Fruit fly (Drosophila melanogaster) Kc167 (cell line): ENCODE results near the gene CG7148.

Experiments
- Myc ChIP-seq: fragments of >200 bp; optimal IDR thresholded peaks from 2 replicates; lab custom pipeline; 2017; ENCODE audit warnings: missing external identifiers
- Sin3A ChIP-seq: fragments of >200 bp; optimal IDR thresholded peaks from 2 replicates; lab custom pipeline; 2018; ENCODE audit warnings: missing external identifiers
- h ChIP-seq: fragments of >200 bp; optimal IDR thresholded peaks from 3 replicates; lab custom pipeline; 2018; ENCODE audit warnings: missing external identifiers
- insv ChIP-seq: fragments of >200 bp; optimal IDR thresholded peaks from 3 replicates; lab custom pipeline; 2018; ENCODE audit warnings: missing external identifiers
- psq ChIP-seq: fragments of >200 bp; optimal IDR thresholded peaks from 2 replicates; lab custom pipeline; 2017; ENCODE audit warnings: missing external identifiers
- ttk ChIP-seq: sonication (Bioruptor generic); optimal IDR thresholded peaks from 2 replicates; lab custom pipeline; 2017; ENCODE audit warnings: missing external identifiers

The CG7148 gene

DNA sequence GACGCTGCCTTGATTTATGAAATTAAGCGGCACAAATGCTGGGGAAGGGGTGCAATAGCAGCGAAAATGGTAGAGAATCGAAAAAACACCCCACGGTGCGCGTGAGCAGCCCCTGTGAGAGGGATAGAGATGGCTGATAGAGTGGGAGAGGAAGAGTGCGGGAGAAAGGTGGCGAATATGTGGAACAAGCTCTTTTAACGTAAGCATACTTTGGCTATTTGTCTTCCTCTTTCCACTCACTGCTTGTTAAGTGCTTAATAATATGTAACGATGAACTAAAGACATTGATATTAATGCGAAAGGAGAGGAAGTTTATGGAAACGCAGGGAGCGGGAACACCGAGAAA is 8.6 kb upstream of the CG7148 start:
- no peak for TF ChIP-seq h (lab: Kevin White, UChicago)
- no peak for TF ChIP-seq psq (lab: Kevin White, UChicago)
- TF ChIP-seq Sin3A (lab: Kevin White, UChicago), result no peak
- no peak for TF ChIP-seq Myc (lab: Kevin White, UChicago)
- TF ChIP-seq ttk (lab: Kevin White, UChicago), result no peak
- no peak for TF ChIP-seq insv (lab: Kevin White, UChicago)

DNA sequence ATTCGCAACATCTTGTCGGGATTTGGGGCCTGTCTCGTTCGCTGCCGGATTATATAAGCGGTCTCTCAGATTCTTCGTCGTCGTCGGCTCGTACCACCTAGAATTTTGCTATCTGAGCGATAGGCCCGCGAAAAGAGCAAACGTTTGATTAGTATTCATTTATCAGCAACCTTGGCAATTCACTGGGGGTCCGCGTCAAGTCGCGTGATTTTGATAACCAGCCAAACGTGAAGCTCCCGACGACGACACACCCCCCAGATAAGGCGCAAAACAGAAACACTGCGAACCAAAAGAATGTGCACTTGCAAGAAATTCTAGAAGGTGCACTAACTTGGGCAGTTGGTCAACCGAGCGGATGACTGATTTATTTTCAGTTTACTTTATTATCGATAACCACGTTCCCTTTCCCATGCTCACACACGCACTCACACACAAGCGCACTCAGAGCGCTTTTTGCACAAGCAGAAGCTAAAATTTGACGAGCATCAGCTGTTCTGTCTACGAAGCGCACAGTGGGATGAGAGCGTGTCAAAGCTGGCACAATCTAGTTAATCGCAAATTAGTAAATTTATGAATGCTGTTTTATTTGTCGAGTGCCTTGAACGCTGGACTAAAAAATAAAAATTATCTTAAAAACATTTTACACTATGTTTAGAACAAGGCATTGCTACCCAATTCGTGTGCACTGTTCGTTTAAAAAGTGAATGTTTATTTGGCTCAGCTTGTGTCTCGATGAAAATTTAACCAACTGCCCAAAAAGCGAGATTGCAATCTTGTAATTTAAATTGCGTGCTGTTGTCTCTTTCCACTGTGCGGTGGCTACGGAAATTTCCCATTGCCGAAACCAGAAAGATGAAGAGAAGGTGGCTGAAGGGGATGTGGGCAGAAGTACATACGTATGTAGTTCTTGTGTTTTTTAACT is 7.9 kb upstream of the CG7148 start:
- TF ChIP-seq h (lab: Kevin White, UChicago) (no peak), psq (lab: Kevin White, UChicago) (no peak), insv (lab: Kevin White, UChicago) (no peak), ttk (lab: Kevin White, UChicago) (no peak), Sin3A (lab: Kevin White, UChicago) (no peak), Myc (lab: Kevin White, UChicago) (no peak)

DNA sequence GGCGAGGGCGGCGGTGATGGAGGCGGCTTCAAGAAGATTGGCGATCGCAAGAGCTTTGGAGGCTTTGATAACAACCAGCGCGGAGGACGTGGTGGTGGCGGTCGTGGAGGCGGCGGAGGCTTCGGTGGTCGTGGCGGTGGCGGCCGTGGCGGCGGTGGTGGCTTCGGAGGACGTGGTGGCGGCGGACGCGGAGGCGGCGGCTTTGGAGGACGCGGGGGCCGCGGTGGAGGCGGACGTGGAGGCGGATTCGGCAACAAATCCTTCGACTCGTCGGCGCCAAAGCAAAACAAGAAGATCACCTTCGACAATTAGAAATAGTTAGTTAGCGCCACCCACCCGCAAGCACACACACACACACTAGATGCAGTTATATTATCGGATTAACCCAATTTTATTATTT is 3.5 kb upstream of the CG7148 start:
- TF ChIP-seq Sin3A (lab: Kevin White, UChicago) (no peak), insv (lab: Kevin White, UChicago) (no peak), ttk (lab: Kevin White, UChicago) (no peak)

DNA sequence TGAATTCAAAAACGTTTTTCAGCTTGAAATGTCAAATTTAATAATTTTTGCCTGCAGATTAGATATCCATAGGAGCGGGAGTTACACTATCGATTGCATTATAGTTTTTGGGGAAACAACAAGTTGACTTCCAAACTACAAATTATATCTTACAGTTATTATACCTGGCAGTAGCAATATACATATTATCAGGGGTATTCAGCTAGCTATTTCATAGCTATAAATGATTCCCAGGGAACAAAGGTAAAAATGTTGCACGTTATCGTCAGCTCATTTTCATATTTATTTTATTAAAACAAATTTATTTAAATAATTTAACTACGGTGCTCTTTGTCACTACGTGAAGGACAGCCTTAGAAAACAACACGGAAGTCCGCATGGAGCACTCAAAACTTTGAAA is 1.9 kb downstream of the CG7148 start:
- TF ChIP-seq ttk (lab: Kevin White, UChicago) (no peak), Myc (lab: Kevin White, UChicago) (no peak), insv (lab: Kevin White, UChicago) (no peak), Sin3A (lab: Kevin White, UChicago) (no peak), h (lab: Kevin White, UChicago) (no peak), psq (lab: Kevin White, UChicago) (no peak)

DNA sequence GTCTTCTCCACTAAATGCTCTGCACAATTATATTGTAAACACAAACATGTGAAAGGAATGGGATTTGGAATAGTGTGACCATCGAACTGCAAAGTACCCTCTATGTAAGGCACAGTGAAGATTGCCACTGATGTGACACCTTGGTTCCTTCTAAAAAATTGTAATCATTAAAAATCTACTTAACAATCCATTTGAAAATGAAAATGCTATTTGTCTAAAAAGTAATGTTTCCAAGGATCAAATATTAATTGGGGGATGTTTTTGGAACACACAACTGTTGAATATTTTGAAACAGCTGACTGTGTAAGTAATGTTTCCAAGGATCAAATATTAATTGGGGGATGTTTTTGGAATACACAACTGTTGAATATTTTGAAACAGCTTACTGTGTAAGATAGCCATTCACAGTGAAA is 3.9 kb downstream of the CG7148 start, which contains the start of gene CG32448:
Gene CG32448, minus strand, starts transcription at position 304 of the 413 bp plus-strand sequence.
- TF ChIP-seq Myc (lab: Kevin White, UChicago) (no peak), ttk (lab: Kevin White, UChicago) (no peak), psq (lab: Kevin White, UChicago) (no peak), Sin3A (lab: Kevin White, UChicago) (no peak), insv (lab: Kevin White, UChicago) (no peak), h (lab: Kevin White, UChicago) (no peak)

DNA sequence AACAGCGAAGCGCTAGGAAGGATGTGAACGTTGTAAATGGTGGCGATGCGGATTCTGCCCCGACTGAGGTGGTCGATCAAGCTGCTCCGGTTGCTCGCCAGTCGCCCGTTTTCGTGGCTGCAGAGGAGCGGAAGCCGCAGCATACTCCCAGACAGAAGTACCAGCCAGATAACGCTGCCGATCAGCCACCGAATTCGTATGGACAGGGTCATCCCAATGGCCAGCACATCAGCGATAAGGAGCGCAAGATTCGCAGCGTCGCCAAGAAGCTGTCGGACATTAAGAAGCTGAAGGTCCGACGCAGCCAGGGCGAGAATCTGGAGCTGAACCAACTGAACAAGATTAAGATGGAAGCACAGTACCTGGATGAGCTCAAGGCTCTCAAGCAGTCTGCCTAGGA is 4.9 kb downstream of the CG7148 start:
- TF ChIP-seq insv (lab: Kevin White, UChicago) (no peak), h (lab: Kevin White, UChicago) (no peak), Myc (lab: Kevin White, UChicago) (no peak)

DNA sequence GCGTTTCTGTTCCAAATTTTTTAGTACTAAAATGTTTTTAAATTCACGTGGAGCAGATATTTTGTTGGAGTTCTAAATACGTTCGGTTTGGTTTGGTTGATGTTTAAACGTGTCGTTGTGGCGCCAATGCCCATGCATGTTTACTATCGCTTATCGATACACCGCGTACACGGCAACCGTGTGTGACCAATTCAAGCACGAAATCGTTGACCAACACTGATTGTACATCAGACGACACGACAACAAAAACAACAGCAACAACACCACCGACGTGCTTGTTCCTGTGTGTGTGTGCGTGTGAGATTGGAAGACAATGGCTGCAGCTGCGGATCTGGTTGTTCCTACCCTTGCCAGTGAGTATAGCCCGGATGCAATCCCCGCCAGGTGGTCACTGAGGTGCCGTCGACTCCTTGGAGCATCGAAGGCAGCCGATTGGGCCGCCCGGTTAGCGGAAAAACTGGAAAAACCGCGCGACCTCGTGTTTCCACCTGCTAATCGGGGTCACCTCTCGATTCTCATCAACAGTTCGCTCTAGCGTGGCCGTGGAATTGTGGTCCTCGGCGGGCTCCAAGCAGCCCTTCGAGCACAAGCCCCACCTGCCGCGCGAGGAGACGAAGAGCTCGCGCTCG is 7.2 kb downstream of the CG7148 start, which contains the start of gene eIF2A:
Gene eIF2A, plus strand, starts transcription at position 16 of the 629 bp plus-strand sequence.
- TF ChIP-seq ttk (lab: Kevin White, UChicago) (no peak), Myc (lab: Kevin White, UChicago) (no peak), Sin3A (lab: Kevin White, UChicago) (no peak), insv (lab: Kevin White, UChicago) (no peak), h (lab: Kevin White, UChicago) (no peak)

DNA sequence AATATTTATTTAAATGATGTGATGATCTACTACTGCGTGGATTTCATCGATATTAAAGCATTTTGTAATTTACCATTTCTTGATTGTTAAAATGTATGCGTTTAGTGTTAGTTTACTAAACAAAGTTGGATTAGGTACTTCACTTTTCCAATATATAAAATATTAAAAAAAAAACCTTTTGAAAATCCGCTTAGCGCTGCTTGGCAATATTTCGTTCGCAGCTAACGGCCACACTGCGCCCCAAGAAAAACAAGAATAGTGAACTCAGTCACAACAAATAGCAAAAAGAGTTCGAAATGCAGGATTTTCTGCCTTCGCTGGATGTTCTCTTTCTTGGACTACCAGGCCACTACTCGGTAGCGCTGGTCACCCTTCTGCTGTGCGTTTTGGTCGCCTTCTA is 8.8 kb downstream of the CG7148 start, which contains the start of gene CG7407:
Gene CG7407, plus strand, starts transcription at position 226 of the 400 bp plus-strand sequence.
- no peak for TF ChIP-seq psq (lab: Kevin White, UChicago)
- TF ChIP-seq h (lab: Kevin White, UChicago), result no peak
- no peak for TF ChIP-seq Sin3A (lab: Kevin White, UChicago)
- no peak for TF ChIP-seq ttk (lab: Kevin White, UChicago)
- TF ChIP-seq insv (lab: Kevin White, UChicago), result no peak
- no peak for TF ChIP-seq Myc (lab: Kevin White, UChicago)

DNA sequence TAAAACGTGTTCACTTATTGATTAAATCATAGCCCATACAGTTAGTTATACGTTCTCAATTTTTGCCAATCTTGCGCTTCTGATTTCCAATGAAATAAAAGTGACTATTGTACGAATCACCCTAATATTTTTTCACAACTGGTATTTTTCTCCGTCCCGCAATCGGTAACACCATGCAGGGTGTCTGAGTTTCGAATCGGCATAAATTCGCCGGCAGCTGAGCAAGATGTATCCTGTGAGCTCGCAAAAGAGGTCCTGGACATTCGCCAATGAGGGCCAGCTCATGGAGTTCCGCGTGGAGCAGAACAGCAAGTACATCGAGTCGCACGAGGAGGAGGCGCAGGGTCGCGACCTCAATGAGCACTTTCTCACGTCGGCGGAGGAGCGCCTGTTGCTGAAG is 10.3 kb downstream of the CG7148 start, which contains the start of gene CycH:
Gene CycH, plus strand, starts transcription at position 218 of the 400 bp plus-strand sequence.
- TF ChIP-seq h (lab: Kevin White, UChicago) (no peak), Myc (lab: Kevin White, UChicago) (no peak), ttk (lab: Kevin White, UChicago) (no peak), Sin3A (lab: Kevin White, UChicago) (no peak), insv (lab: Kevin White, UChicago) (no peak), psq (lab: Kevin White, UChicago) (no peak)

DNA sequence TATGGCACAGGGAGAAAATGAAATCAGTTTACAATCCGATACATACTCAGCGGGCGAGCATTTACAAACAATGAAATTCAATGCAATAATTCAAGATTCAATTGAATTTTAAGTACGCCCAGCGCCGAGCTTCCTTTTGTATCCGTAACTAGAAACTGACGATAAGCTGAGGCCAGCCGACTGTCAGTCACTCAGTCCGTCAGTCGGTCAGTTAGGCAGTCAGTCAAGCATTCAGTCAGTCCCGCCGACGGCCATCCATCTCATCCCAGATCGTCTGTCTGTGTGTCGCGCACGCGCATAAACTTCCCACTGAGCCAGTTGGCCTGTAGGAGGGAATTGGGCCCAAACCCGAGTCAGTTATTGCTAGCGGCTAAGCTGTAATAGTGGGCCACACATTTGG is 12.6 kb downstream of the CG7148 start:
- no peak for TF ChIP-seq Myc (lab: Kevin White, UChicago)
- no peak for TF ChIP-seq ttk (lab: Kevin White, UChicago)
- no peak for TF ChIP-seq Sin3A (lab: Kevin White, UChicago)
- TF ChIP-seq psq (lab: Kevin White, UChicago), result no peak
- TF ChIP-seq insv (lab: Kevin White, UChicago), result no peak
- TF ChIP-seq h (lab: Kevin White, UChicago), result no peak

DNA sequence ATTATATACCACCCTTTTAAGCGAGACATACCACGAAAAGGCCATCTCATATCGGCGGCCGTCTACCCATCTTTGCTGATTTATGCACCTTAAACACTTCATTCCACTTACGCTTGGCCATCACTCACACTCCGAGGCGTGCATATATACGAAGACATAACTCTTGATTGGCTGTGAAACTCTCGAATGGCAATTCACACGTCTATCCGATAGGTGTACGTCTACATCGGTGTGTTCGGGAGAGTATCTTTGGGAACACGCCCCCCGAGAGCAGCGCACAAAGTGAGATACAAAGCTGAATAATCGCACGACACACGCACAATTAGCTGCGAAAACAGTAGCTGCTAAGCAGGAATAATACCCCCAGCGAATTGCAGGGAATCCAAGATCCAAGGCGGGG is 13.4 kb downstream of the CG7148 start:
- TF ChIP-seq h (lab: Kevin White, UChicago), result no peak
- TF ChIP-seq insv (lab: Kevin White, UChicago), result no peak
- TF ChIP-seq psq (lab: Kevin White, UChicago), result no peak
- TF ChIP-seq Myc (lab: Kevin White, UChicago), result no peak
- TF ChIP-seq Sin3A (lab: Kevin White, UChicago), result no peak
- TF ChIP-seq ttk (lab: Kevin White, UChicago), result no peak
